Worm (Caenorhabditis elegans): ENCODE data around the gene Y44A6D.7.

DNA sequence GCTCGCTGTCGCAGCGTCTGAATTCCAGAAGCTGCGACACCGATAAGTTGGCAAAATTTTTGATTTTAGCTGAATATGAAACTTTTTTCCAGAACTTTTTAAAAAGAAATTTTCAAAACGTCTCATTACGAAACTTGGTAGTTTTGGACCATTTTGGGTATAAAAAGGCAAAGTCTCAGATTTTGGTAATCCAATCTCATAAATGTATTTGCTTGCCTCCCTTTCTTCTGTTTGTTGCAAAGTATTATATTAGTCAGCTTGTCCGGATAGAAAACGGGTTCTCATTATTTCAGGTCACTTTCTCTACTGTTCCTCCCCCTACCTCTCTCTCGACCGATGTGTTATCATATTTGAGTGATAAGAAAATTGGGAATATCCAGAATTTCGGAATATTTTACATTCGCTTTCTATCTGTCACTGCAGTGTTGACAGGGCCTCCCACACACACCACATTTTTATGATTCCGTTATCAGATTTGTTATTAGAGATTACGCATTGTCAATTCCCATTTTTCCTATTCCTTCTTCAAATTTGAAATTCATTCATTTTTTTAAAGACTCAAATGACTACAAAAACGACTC, 39.1 kb downstream of the Y44A6D.7 start, which contains the start of gene F31D4.5:
- no peak for TF ChIP-seq npax-4 (tag; optimal IDR thresholded peaks at IDR 0.05)
- no peak for TF ChIP-seq pha-4 (tag; optimal IDR thresholded peaks at IDR 0.05)

Measured in whole organism, late embryonic.